Worm (Caenorhabditis elegans) whole organism, midembryonic: ENCODE results near the gene T04F3.1.

Experiments
- T22C8.4 ChIP-seq: fragments of 200-800 bp; sonication (Bioruptor generic); IDR thresholded peaks from 2 replicates; pipeline ENCODE4 v1.3.6; 2022; ENCODE audit warnings: missing genetic modification characterization, missing compliant biosample characterization
- cog-1 ChIP-seq: sonication (generic microtip); optimal IDR thresholded peaks from 2 replicates; lab custom pipeline; 2016; ENCODE audit warnings: missing genetic modification characterization, missing compliant biosample characterization
- flt-1 ChIP-seq: fragments of 200-800 bp; sonication (Bioruptor generic); IDR thresholded peaks from 2 replicates; pipeline ENCODE4 v1.3.6; 2022; ENCODE audit warnings: missing genetic modification characterization, missing compliant biosample characterization
- klf-2 ChIP-seq: fragments of 200-800 bp; sonication (Bioruptor generic); conservative IDR thresholded peaks from 2 replicates; pipeline ENCODE4 v1.3.6; 2022; ENCODE audit warnings: missing genetic modification reagents, missing genetic modification characterization, missing compliant biosample characterization
- ref-1 ChIP-seq: fragments of 200-800 bp; sonication (Bioruptor generic); conservative IDR thresholded peaks from 2 replicates; pipeline ENCODE4 v1.3.6; 2022; ENCODE audit warnings: missing genetic modification reagents, missing genetic modification characterization, missing compliant biosample characterization
- tab-1 ChIP-seq: fragments of 200-800 bp; sonication (Bioruptor generic); IDR thresholded peaks from 2 replicates; pipeline ENCODE4 v1.3.6; 2022; ENCODE audit warnings: missing genetic modification characterization, missing compliant biosample characterization
- ztf-23 ChIP-seq: fragments of 200-800 bp; sonication (Bioruptor generic); IDR thresholded peaks from 2 replicates; pipeline ENCODE4 v1.3.6; 2022; ENCODE audit warnings: missing genetic modification reagents, missing genetic modification characterization, missing compliant biosample characterization
- ztf-29 ChIP-seq: fragments of 200-800 bp; sonication (Bioruptor generic); IDR thresholded peaks from 2 replicates; pipeline ENCODE4 v1.3.6; 2022; ENCODE audit warnings: missing genetic modification reagents, missing genetic modification characterization, missing compliant biosample characterization

DNA sequence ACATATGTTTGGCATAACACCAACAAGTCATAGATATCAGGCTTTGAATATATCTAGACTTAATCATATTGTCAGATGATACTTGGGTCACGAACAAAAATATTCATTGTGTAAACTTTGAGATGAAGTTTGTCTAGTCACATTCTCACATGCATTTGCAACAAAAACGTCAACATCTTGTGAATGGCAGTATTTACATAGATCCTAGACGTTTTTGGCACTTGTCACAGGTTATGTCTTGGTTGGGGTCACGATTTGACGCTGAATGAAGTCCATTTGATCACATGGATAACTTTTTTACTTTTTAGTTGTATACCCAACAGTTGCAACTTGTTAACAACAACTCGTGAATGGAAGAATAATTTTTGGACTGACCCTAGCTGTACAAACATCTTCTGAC, 58.5 kb downstream of the T04F3.1 start:
- TF ChIP-seq klf-2 (GFP tag; lab: Robert Waterston, UW), result no peak
- no peak for TF ChIP-seq flt-1
- no peak for TF ChIP-seq ztf-23 (GFP tag; lab: Robert Waterston, UW)
- no peak for TF ChIP-seq cog-1
- no peak for TF ChIP-seq tab-1 (GFP tag; lab: Robert Waterston, UW)
- no peak for TF ChIP-seq T22C8.4 (GFP tag; lab: Robert Waterston, UW)
- TF ChIP-seq ztf-29 (GFP tag; lab: Robert Waterston, UW), result no peak
- no peak for TF ChIP-seq ref-1 (GFP tag; lab: Robert Waterston, UW)
